Fruit fly (Drosophila melanogaster): ENCODE measurements around the gene Hrd3.

- TF ChIP-seq CG4496 (GFP tag; IDR thresholded peaks at IDR 0.05), result peak; percentile 75
- peak; percentile 62 for TF ChIP-seq CG8301 (tag; optimal IDR thresholded peaks at IDR 0.05)
- TF ChIP-seq Pif1B (GFP tag; optimal IDR thresholded peaks at IDR 0.05), result no peak
- peak; percentile 67; the same call in 1 of the 3 replicates for TF ChIP-seq fd96Ca (GFP tag; IDR thresholded peaks at IDR 0.05)
- no peak for TF ChIP-seq EcR (GFP tag; optimal IDR thresholded peaks at IDR 0.05)
- no peak for TF ChIP-seq Pif1A (GFP tag; optimal IDR thresholded peaks at IDR 0.05)
Observed at dm6 chr3R:23767417-23767853, 9.1 kb upstream of the Hrd3 start, which contains the start of the genes CG10214 and CG10375.

All from whole organism, pupa.